Worm (Caenorhabditis elegans): ENCODE results near the gene twk-36.
A peak's percentile ranks its signal among the peaks of the same experiment; 100 is the strongest.

twk-36 gene

ce11 chrV:17714330-17714729, 32.5 kb downstream of the twk-36 start, which contains the start of gene twk-33:
Gene twk-33, minus strand, starts transcription at chrV:17714377.
- TF ChIP-seq dpl-1 (GFP tag; optimal IDR thresholded peaks at IDR 0.05) = no peak
- TF ChIP-seq nhr-80 (tag; optimal IDR thresholded peaks at IDR 0.05) = peak; percentile 76

ce11 chrV:17712349-17712748, 34.5 kb downstream of the twk-36 start:
- TF ChIP-seq F22D6.2 (tag; optimal IDR thresholded peaks at IDR 0.05) (no peak), bed-2 (GFP tag; IDR thresholded peaks at IDR 0.05) (no peak), zfh-2 (GFP tag; conservative IDR thresholded peaks at IDR 0.05) (peak; percentile 68), nhr-120 (GFP tag; IDR thresholded peaks at IDR 0.05) (0 out of 2 replicates have a peak, but pooled peaks have one; percentile 44)

DNA sequence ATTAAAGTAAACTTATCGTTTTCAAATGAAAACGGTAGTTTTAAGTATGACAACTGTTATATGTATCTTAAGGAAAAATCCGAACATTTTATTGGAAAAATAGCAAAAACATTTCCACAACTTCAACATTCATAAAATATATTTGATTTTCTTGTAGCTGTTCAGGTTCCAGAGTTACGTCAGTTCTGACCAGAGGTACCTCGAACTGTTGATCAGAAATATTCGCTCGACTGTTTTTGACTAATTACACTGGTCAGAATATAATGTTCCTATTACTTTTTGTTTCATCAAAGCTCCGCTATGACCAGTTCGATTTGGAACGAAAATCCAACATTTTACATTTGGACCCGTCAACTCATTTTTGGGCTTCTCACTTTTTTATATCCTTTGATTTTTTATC, 39.8 kb downstream of the twk-36 start, which contains the start of gene srh-31:
TSS of gene srh-31 (plus strand) at position 301 of the 400 bp plus-strand sequence.
- TF ChIP-seq die-1 (tag; optimal IDR thresholded peaks at IDR 0.05) = no peak
- no peak for TF ChIP-seq F49E8.2 (tag; optimal IDR thresholded peaks at IDR 0.05; ENCODE audit: insufficient read depth)
- TF ChIP-seq akir-1 (GFP tag; optimal IDR thresholded peaks at IDR 0.05) = no peak
- no peak for TF ChIP-seq ccch-3 (GFP tag; optimal IDR thresholded peaks at IDR 0.05)
- TF ChIP-seq dox-1 (GFP tag; IDR thresholded peaks at IDR 0.05) = no peak
- no peak for TF ChIP-seq bed-2 (GFP tag; IDR thresholded peaks at IDR 0.05)
- TF ChIP-seq ZK185.1 (tag; optimal IDR thresholded peaks at IDR 0.05; ENCODE audit: poor library complexity, severe bottlenecking) = no peak
- no peak for TF ChIP-seq sptf-2 (GFP tag; optimal IDR thresholded peaks at IDR 0.05)
- TF ChIP-seq lin-54 (GFP tag; optimal IDR thresholded peaks at IDR 0.05) = no peak
- TF ChIP-seq hlh-12 (tag; optimal IDR thresholded peaks at IDR 0.05) = no peak
- TF ChIP-seq nhr-80 (tag; optimal IDR thresholded peaks at IDR 0.05) = no peak
- no peak for TF ChIP-seq Y53G8AR.9 (GFP tag; conservative IDR thresholded peaks at IDR 0.05)
- no peak for TF ChIP-seq ceh-58 (GFP tag; IDR thresholded peaks at IDR 0.05)
- TF ChIP-seq lin-40 (tag; optimal IDR thresholded peaks at IDR 0.05) = no peak
- no peak for TF ChIP-seq ceh-100 (GFP tag; IDR thresholded peaks at IDR 0.05)

DNA sequence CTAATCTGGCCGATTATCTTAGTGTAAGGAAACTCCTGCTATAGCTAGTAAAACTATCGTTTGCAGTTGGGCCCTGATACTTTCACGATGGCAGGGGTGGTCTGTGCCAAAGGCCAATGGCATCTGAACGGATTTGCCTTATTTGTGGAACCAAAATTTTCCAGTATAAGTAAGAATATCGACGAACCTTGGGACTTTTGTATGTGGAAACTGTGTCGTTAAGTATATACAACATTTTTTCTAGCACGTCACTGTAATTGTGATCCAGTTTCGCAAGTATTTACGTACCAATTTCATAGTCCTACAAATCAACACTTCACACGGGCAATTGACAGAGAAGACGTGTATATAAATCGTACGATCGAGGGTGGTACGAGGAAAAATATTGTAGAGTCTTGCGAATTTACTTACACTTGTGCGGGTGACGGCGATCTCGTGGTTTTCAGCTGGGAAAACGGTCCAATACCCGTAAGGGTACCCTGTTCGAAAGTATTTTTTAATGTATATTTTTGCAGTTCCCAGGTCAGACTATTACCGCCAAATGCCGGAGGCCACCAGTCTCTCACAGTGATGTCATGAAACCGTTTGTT, 40.5 kb downstream of the twk-36 start:
- TF ChIP-seq aptf-3 (GFP tag; IDR thresholded peaks at IDR 0.05) = no peak
- no peak for TF ChIP-seq nfyb-1 (GFP tag; IDR thresholded peaks at IDR 0.05)
- TF ChIP-seq ama-1 (optimal IDR thresholded peaks at IDR 0.05) = no peak
- TF ChIP-seq ama-1 (GFP tag; optimal IDR thresholded peaks at IDR 0.05) = no peak
- no peak for TF ChIP-seq ceh-100 (GFP tag; IDR thresholded peaks at IDR 0.05)
- no peak for TF ChIP-seq akir-1 (GFP tag; optimal IDR thresholded peaks at IDR 0.05)
- TF ChIP-seq Y67H2A.10 (GFP tag; conservative IDR thresholded peaks at IDR 0.05) = no peak
- TF ChIP-seq nfya-1 (tag; optimal IDR thresholded peaks at IDR 0.05; ENCODE audit: borderline replicate concordance, insufficient read depth) = no peak

ce11 chrV:17705814-17706213, 41.0 kb downstream of the twk-36 start, which contains the start of gene W06D12.6:
Gene W06D12.6, plus strand, starts transcription at chrV:17706114.
- TF ChIP-seq lin-40 (tag; optimal IDR thresholded peaks at IDR 0.05) (no peak), snpc-3.4 (tag; optimal IDR thresholded peaks at IDR 0.05) (no peak), let-607 (tag; optimal IDR thresholded peaks at IDR 0.05) (no peak), hmg-20 (GFP tag; IDR thresholded peaks at IDR 0.05) (no peak), ceh-58 (GFP tag; IDR thresholded peaks at IDR 0.05) (no peak), bed-2 (GFP tag; IDR thresholded peaks at IDR 0.05) (no peak), lsy-27 (tag; optimal IDR thresholded peaks at IDR 0.05; ENCODE audit: borderline replicate concordance, insufficient read depth) (no peak), ztf-22 (GFP tag; optimal IDR thresholded peaks at IDR 0.05) (no peak), aptf-3 (GFP tag; IDR thresholded peaks at IDR 0.05) (no peak), pha-4 (tag; optimal IDR thresholded peaks at IDR 0.05) (no peak), fkh-3 (tag; optimal IDR thresholded peaks at IDR 0.05) (no peak), B0019.2 (GFP tag; conservative IDR thresholded peaks at IDR 0.05) (no peak)

All from whole organism, young adult.